Fruit fly (Drosophila melanogaster) S2 (cell line): ENCODE results near the gene awd.

Experiments used
- CG8478 ChIP-seq: fragments of >200 bp; optimal IDR thresholded peaks from 2 replicates; lab custom pipeline; 2018
- CTCF ChIP-seq, 2 experiments: fragments of >200 bp; optimal IDR thresholded peaks; 2 replicates each; lab custom pipeline; 2018

- no peak for TF ChIP-seq CG8478 (lab: Kevin White, UChicago)
- no peak for TF ChIP-seq CTCF (optimal IDR thresholded peaks at IDR 0.05; lab: Kevin White, UChicago)
Measured at dm6 chr3R:31721958-31722357, 23.9 kb downstream of the awd start.
